Fruit fly (Drosophila melanogaster) whole organism, embryonic: ENCODE measurements around the gene ppk11.

Source experiments
- Adf1 ChIP-seq: fragments of 200-800 bp; sonication (Bioruptor generic); IDR thresholded peaks from 2 replicates; pipeline ENCODE4 v1.3.6; 2022; ENCODE audit warnings: missing biosample characterization, missing genetic modification characterization
- Asciz ChIP-seq: fragments of 200-800 bp; sonication (Bioruptor generic); optimal IDR thresholded peaks from 2 replicates; lab custom pipeline; 2017; ENCODE audit warnings: missing biosample characterization, mild to moderate bottlenecking, missing genetic modification characterization, missing genetic modification reagents
- BtbVII ChIP-seq: fragments of 200-800 bp; sonication (Bioruptor generic); optimal IDR thresholded peaks from 3 replicates; lab custom pipeline; 2017; ENCODE audit warnings: missing biosample characterization, mild to moderate bottlenecking, missing genetic modification characterization
- CG12769 ChIP-seq: fragments of 200-800 bp; sonication (Bioruptor generic); optimal IDR thresholded peaks from 2 replicates; lab custom pipeline; 2019; ENCODE audit warnings: missing biosample characterization, mild to moderate bottlenecking, missing genetic modification characterization, moderate library complexity
- CG13123 ChIP-seq: fragments of 200-800 bp; sonication (Bioruptor generic); optimal IDR thresholded peaks from 2 replicates; lab custom pipeline; 2016; ENCODE audit warnings: missing biosample characterization, missing genetic modification characterization
- CG14860 ChIP-seq: fragments of 200-800 bp; sonication (Bioruptor generic); IDR thresholded peaks from 3 replicates; pipeline ENCODE4 v1.3.6; 2022; ENCODE audit warnings: missing biosample characterization, missing genetic modification characterization; ENCODE audit not compliant: partially characterized antibody
- CG15479 ChIP-seq: fragments of 200-800 bp; sonication (Bioruptor generic); optimal IDR thresholded peaks from 3 replicates; lab custom pipeline; 2019; ENCODE audit warnings: missing biosample characterization, mild to moderate bottlenecking, missing genetic modification characterization, moderate library complexity
- CG17359 ChIP-seq: fragments of 200-800 bp; sonication (Bioruptor generic); optimal IDR thresholded peaks from 3 replicates; lab custom pipeline; 2018; ENCODE audit warnings: missing biosample characterization, mild to moderate bottlenecking, missing genetic modification characterization, moderate library complexity
- CG18764 ChIP-seq: fragments of 200-800 bp; sonication (Bioruptor generic); optimal IDR thresholded peaks from 3 replicates; lab custom pipeline; 2016; ENCODE audit warnings: missing biosample characterization, missing genetic modification characterization
- CG2712 ChIP-seq: fragments of 200-800 bp; optimal IDR thresholded peaks from 3 replicates; lab custom pipeline; 2019; ENCODE audit warnings: missing biosample characterization, mild to moderate bottlenecking, missing genetic modification characterization, moderate library complexity
- CG3065 ChIP-seq: fragments of 200-800 bp; sonication (Bioruptor generic); optimal IDR thresholded peaks from 2 replicates; lab custom pipeline; 2016; ENCODE audit warnings: missing biosample characterization, missing genetic modification characterization
- CG31388 ChIP-seq: fragments of 200-800 bp; sonication (Bioruptor generic); optimal IDR thresholded peaks from 2 replicates; lab custom pipeline; 2016; ENCODE audit warnings: missing biosample characterization, missing genetic modification characterization
- CG33213 ChIP-seq: fragments of 200-800 bp; sonication (Bioruptor generic); optimal IDR thresholded peaks from 3 replicates; lab custom pipeline; 2016; ENCODE audit warnings: missing biosample characterization, missing genetic modification characterization
- CG4282 ChIP-seq: fragments of 200-800 bp; sonication (Bioruptor generic); optimal IDR thresholded peaks from 2 replicates; lab custom pipeline; 2016; ENCODE audit warnings: missing biosample characterization, missing genetic modification characterization
- CG5180 ChIP-seq: fragments of 200-800 bp; sonication (Bioruptor generic); optimal IDR thresholded peaks from 3 replicates; lab custom pipeline; 2017; ENCODE audit warnings: missing biosample characterization, missing genetic modification characterization, mild to moderate bottlenecking, moderate library complexity, missing genetic modification reagents
- CG7556 ChIP-seq: fragments of 200-800 bp; sonication (Bioruptor generic); optimal IDR thresholded peaks from 2 replicates; lab custom pipeline; 2017; ENCODE audit warnings: missing biosample characterization, mild to moderate bottlenecking, missing genetic modification characterization
- CG7786 ChIP-seq: fragments of 200-800 bp; sonication (Bioruptor generic); optimal IDR thresholded peaks from 2 replicates; lab custom pipeline; 2016; ENCODE audit warnings: missing biosample characterization, missing genetic modification characterization
- CG7839 ChIP-seq: fragments of 200-800 bp; sonication (Bioruptor generic); optimal IDR thresholded peaks from 3 replicates; lab custom pipeline; 2018; ENCODE audit warnings: missing biosample characterization, mild to moderate bottlenecking, missing genetic modification characterization, moderate library complexity
- CG8388 ChIP-seq: fragments of 200-800 bp; sonication (Bioruptor generic); optimal IDR thresholded peaks from 2 replicates; lab custom pipeline; 2019; ENCODE audit warnings: missing biosample characterization, mild to moderate bottlenecking, missing genetic modification characterization, moderate library complexity
- CG9215 ChIP-seq: fragments of 200-800 bp; sonication (Bioruptor generic); IDR thresholded peaks from 2 replicates; pipeline ENCODE4 v1.3.6; 2022; ENCODE audit warnings: missing biosample characterization, missing genetic modification characterization
- CG9437 ChIP-seq: fragments of 200-800 bp; sonication (Bioruptor generic); optimal IDR thresholded peaks from 2 replicates; lab custom pipeline; 2018; ENCODE audit warnings: missing biosample characterization, mild to moderate bottlenecking, missing genetic modification characterization
- D19A ChIP-seq: fragments of 200-800 bp; optimal IDR thresholded peaks from 3 replicates; lab custom pipeline; 2019; ENCODE audit warnings: missing biosample characterization, mild to moderate bottlenecking, missing genetic modification characterization, moderate library complexity
- Dp ChIP-seq: fragments of 200-800 bp; sonication (Bioruptor generic); optimal IDR thresholded peaks from 2 replicates; lab custom pipeline; 2018; ENCODE audit warnings: missing biosample characterization, mild to moderate bottlenecking, missing genetic modification characterization, moderate library complexity
- Dref ChIP-seq: fragments of 200-800 bp; sonication (Bioruptor generic); IDR thresholded peaks from 2 replicates; pipeline ENCODE4 v1.3.6; 2022; ENCODE audit warnings: missing biosample characterization, missing genetic modification characterization
- ERR ChIP-seq: fragments of 200-800 bp; sonication (Bioruptor generic); optimal IDR thresholded peaks from 2 replicates; lab custom pipeline; 2016; ENCODE audit warnings: missing biosample characterization, missing genetic modification characterization
- Fer3 ChIP-seq: fragments of 200-800 bp; sonication (Bioruptor generic); optimal IDR thresholded peaks from 2 replicates; lab custom pipeline; 2018; ENCODE audit warnings: missing biosample characterization, mild to moderate bottlenecking, missing genetic modification characterization, moderate library complexity
- Gsc ChIP-seq: fragments of 200-800 bp; sonication (Bioruptor generic); IDR thresholded peaks from 2 replicates; pipeline ENCODE4 v1.3.6; 2022; ENCODE audit warnings: missing biosample characterization, missing genetic modification characterization
- Lpt ChIP-seq: fragments of >200 bp; optimal IDR thresholded peaks from 2 replicates; lab custom pipeline; 2018; ENCODE audit warnings: missing biosample characterization, missing genetic modification characterization
- Med ChIP-seq: fragments of 200-800 bp; sonication (Bioruptor generic); peaks from one replicate; lab custom pipeline; 2016; ENCODE audit warnings: missing biosample characterization, missing genetic modification characterization, mild to moderate bottlenecking, inconsistent platforms, moderate library complexity
- Myb ChIP-seq: fragments of 200-800 bp; sonication (Bioruptor generic); optimal IDR thresholded peaks from 2 replicates; lab custom pipeline; 2016; ENCODE audit warnings: missing biosample characterization, missing genetic modification characterization
- Nf-YB ChIP-seq: fragments of 200-800 bp; sonication (Bioruptor generic); optimal IDR thresholded peaks from 3 replicates; lab custom pipeline; 2019; ENCODE audit warnings: missing biosample characterization, mild to moderate bottlenecking, missing genetic modification characterization, moderate library complexity
- Ssrp ChIP-seq: fragments of 200-800 bp; sonication (Bioruptor generic); optimal IDR thresholded peaks from 2 replicates; lab custom pipeline; 2018; ENCODE audit warnings: missing biosample characterization, mild to moderate bottlenecking, missing genetic modification characterization, moderate library complexity
- Trl ChIP-seq, 3 experiments: fragments of >200 bp in 2 of 3; fragments of 200-800 bp in 1 of 3; sonication (Bioruptor generic) in 1 of 3; optimal IDR thresholded peaks; 2 replicates in 1 of 3; 3 replicates in 2 of 3; lab custom pipeline; 2016 to 2017; ENCODE audit warnings: missing biosample characterization in 1 of 3, missing genetic modification characterization in 1 of 3
- Usf ChIP-seq: fragments of 200-800 bp; sonication (Bioruptor generic); optimal IDR thresholded peaks from 2 replicates; lab custom pipeline; 2017; ENCODE audit warnings: missing genotype, missing biosample characterization, missing genetic modification characterization
- al ChIP-seq: fragments of 200-800 bp; sonication (Bioruptor generic); IDR thresholded peaks from 2 replicates; pipeline ENCODE4 v1.3.6; 2022; ENCODE audit warnings: missing biosample characterization, missing genetic modification characterization
- crol ChIP-seq: fragments of 200-800 bp; sonication (Bioruptor generic); IDR thresholded peaks from 2 replicates; pipeline ENCODE4 v1.3.6; 2022; ENCODE audit warnings: missing biosample characterization, missing genetic modification characterization
- cwo ChIP-seq: fragments of 200-800 bp; sonication (Bioruptor generic); optimal IDR thresholded peaks from 3 replicates; lab custom pipeline; 2017; ENCODE audit warnings: missing biosample characterization, missing genetic modification characterization, mild to moderate bottlenecking, moderate library complexity, missing genetic modification reagents
- ftz-f1 ChIP-seq: fragments of 200-800 bp; sonication (Bioruptor generic); optimal IDR thresholded peaks from 2 replicates; lab custom pipeline; 2016; ENCODE audit warnings: missing biosample characterization, missing genetic modification characterization
- gce ChIP-seq: fragments of 200-800 bp; sonication (Bioruptor generic); IDR thresholded peaks from 3 replicates; pipeline ENCODE4 v1.3.6; 2022; ENCODE audit warnings: missing biosample characterization, missing genetic modification characterization
- gcm2 ChIP-seq: fragments of 200-800 bp; sonication (Bioruptor generic); optimal IDR thresholded peaks from 2 replicates; lab custom pipeline; 2016; ENCODE audit warnings: missing biosample characterization, missing genetic modification characterization
- gsb ChIP-seq: fragments of 200-800 bp; sonication (Bioruptor generic); IDR thresholded peaks from 2 replicates; pipeline ENCODE4 v1.3.6; 2022; ENCODE audit warnings: missing biosample characterization, missing genetic modification characterization
- h ChIP-seq: fragments of >200 bp; optimal IDR thresholded peaks from 2 replicates; lab custom pipeline; 2017
- knrl ChIP-seq: fragments of 200-800 bp; sonication (Bioruptor generic); IDR thresholded peaks from 3 replicates; pipeline ENCODE4 v1.3.6; 2022; ENCODE audit warnings: missing biosample characterization, missing genetic modification characterization; ENCODE audit not compliant: partially characterized antibody
- lbe ChIP-seq: fragments of 200-800 bp; sonication (Bioruptor generic); optimal IDR thresholded peaks from 2 replicates; lab custom pipeline; 2016; ENCODE audit warnings: missing biosample characterization, mild to moderate bottlenecking, missing genetic modification characterization
- lmd ChIP-seq: fragments of 200-800 bp; sonication (Bioruptor generic); IDR thresholded peaks from 2 replicates; pipeline ENCODE4 v1.3.6; 2022; ENCODE audit warnings: missing biosample characterization, missing genetic modification characterization
- pita ChIP-seq: fragments of 200-800 bp; sonication (Bioruptor generic); optimal IDR thresholded peaks from 2 replicates; lab custom pipeline; 2017; ENCODE audit warnings: missing biosample characterization, mild to moderate bottlenecking, missing genetic modification characterization
- scrt ChIP-seq: fragments of 200-800 bp; sonication (Bioruptor generic); optimal IDR thresholded peaks from 2 replicates; lab custom pipeline; 2018; ENCODE audit warnings: missing biosample characterization, mild to moderate bottlenecking, missing genetic modification characterization, moderate library complexity
- stc ChIP-seq: fragments of 200-800 bp; sonication (Bioruptor generic); IDR thresholded peaks from 2 replicates; pipeline ENCODE4 v1.3.6; 2022; ENCODE audit warnings: missing biosample characterization, missing genetic modification characterization
- zfh1 ChIP-seq: fragments of 200-800 bp; sonication (Bioruptor generic); IDR thresholded peaks from 3 replicates; pipeline ENCODE4 v1.3.6; 2022; ENCODE audit warnings: missing biosample characterization, missing genetic modification characterization

ppk11 gene

dm6 chr2L:9757990-9758814, 16.6 kb downstream of the ppk11 start, which contains the start of gene zf30C (continued):
- TF ChIP-seq Myb (GFP tag; lab: Kevin White, UChicago), result peak; percentile 83
- TF ChIP-seq Trl (optimal IDR thresholded peaks at IDR 0.05; lab: Kevin White, UChicago), result peak; percentile 43 to 49
- peak; percentile 95 for TF ChIP-seq Trl (GFP tag; optimal IDR thresholded peaks at IDR 0.05; lab: Kevin White, UChicago)
- TF ChIP-seq BtbVII (GFP tag; lab: Kevin White, UChicago), result peak; percentile 57
- peak; percentile 76 for TF ChIP-seq CG7839 (tag; lab: Kevin White, UChicago)
- TF ChIP-seq Fer3 (tag; lab: Kevin White, UChicago), result peak; percentile 75
- TF ChIP-seq Med (GFP tag; lab: Kevin White, UChicago), result peak; percentile 99
- TF ChIP-seq CG12769 (tag; lab: Kevin White, UChicago), result peak; percentile 81
- peak; percentile 70 for TF ChIP-seq gsb (GFP tag; lab: Robert Waterston, UW)
- TF ChIP-seq CG7556 (GFP tag; lab: Kevin White, UChicago), result peak; percentile 71
- TF ChIP-seq CG13123 (GFP tag; lab: Kevin White, UChicago), result peak; percentile 78
- no peak for TF ChIP-seq CG15479 (GFP tag; lab: Kevin White, UChicago)
- TF ChIP-seq crol (GFP tag; lab: Robert Waterston, UW), result no peak
- TF ChIP-seq lbe (GFP tag; lab: Kevin White, UChicago), result peak; percentile 73
- peak; percentile 33 for TF ChIP-seq Nf-YB (GFP tag; lab: Kevin White, UChicago)
- peak; percentile 83 for TF ChIP-seq CG4282 (GFP tag; lab: Kevin White, UChicago)
- TF ChIP-seq CG17359 (tag; lab: Kevin White, UChicago), result peak; percentile 76
- TF ChIP-seq stc (GFP tag; lab: Robert Waterston, UW), result peak; percentile 76
- no peak for TF ChIP-seq CG14860 (GFP tag; lab: Robert Waterston, UW)
- TF ChIP-seq cwo (GFP tag; lab: Kevin White, UChicago), result peak; percentile 48
- TF ChIP-seq Asciz (GFP tag; lab: Kevin White, UChicago), result peak; percentile 50
- TF ChIP-seq Dref (GFP tag; lab: Robert Waterston, UW), result peak; percentile 64
- peak; percentile 76 for TF ChIP-seq Ssrp (tag; lab: Kevin White, UChicago)
- TF ChIP-seq CG33213 (GFP tag; lab: Kevin White, UChicago), result peak; percentile 84
- TF ChIP-seq Gsc (GFP tag; lab: Robert Waterston, UW), result peak; percentile 68
- peak; percentile 64; the same call in 1 of the 3 replicates for TF ChIP-seq gce (GFP tag; lab: Robert Waterston, UW)
- TF ChIP-seq Usf (GFP tag; lab: Kevin White, UChicago), result peak; percentile 61
- TF ChIP-seq scrt, result peak; percentile 58
- TF ChIP-seq CG31388 (GFP tag; lab: Kevin White, UChicago), result peak; percentile 73
- TF ChIP-seq h (lab: Kevin White, UChicago), result no peak
- peak; percentile 33 for TF ChIP-seq CG5180 (GFP tag; lab: Kevin White, UChicago)
- TF ChIP-seq CG9215, result peak; percentile 84
- peak; percentile 97 for TF ChIP-seq Dp (GFP tag; lab: Kevin White, UChicago)
- TF ChIP-seq knrl (GFP tag; lab: Robert Waterston, UW), result peak; percentile 69
- TF ChIP-seq D19A, result peak; percentile 59
- peak; percentile 62 for TF ChIP-seq gcm2 (GFP tag; lab: Kevin White, UChicago)
- peak; percentile 79 for TF ChIP-seq CG2712 (tag; lab: Kevin White, UChicago)
- peak; percentile 65 for TF ChIP-seq CG8388
- peak; percentile 83 for TF ChIP-seq lmd (GFP tag; lab: Robert Waterston, UW)
- TF ChIP-seq CG9437 (GFP tag; lab: Kevin White, UChicago), result peak; percentile 57
- peak; percentile 86 for TF ChIP-seq zfh1
- peak; percentile 83 for TF ChIP-seq Adf1 (GFP tag; lab: Robert Waterston, UW)
- peak; percentile 79 for TF ChIP-seq ERR (GFP tag; lab: Kevin White, UChicago)
- TF ChIP-seq CG7786 (GFP tag; lab: Kevin White, UChicago), result peak; percentile 95
- TF ChIP-seq ftz-f1 (GFP tag; lab: Kevin White, UChicago), result peak; percentile 69
- TF ChIP-seq pita (GFP tag; lab: Kevin White, UChicago), result no peak
- TF ChIP-seq al (GFP tag; lab: Robert Waterston, UW), result peak; percentile 82
- no peak for TF ChIP-seq Lpt
- TF ChIP-seq CG3065 (GFP tag; lab: Kevin White, UChicago), result peak; percentile 55
- peak; percentile 78 for TF ChIP-seq CG18764 (GFP tag; lab: Kevin White, UChicago)
